Worm (Caenorhabditis elegans): ENCODE measurements around the gene Y41D4A.1.

Gene Y41D4A.1

ce11 chrIV:1745453-1746051 is 26.4 kb upstream of the Y41D4A.1 start, which contains the start of the genes Y41D4A.6 and Y41D4A.4:
Y41D4A.6 (minus strand) TSS chrIV:1745503.
Y41D4A.4 (plus strand) TSS chrIV:1746001.
- TF ChIP-seq flt-1 (GFP tag; IDR thresholded peaks at IDR 0.05) (peak; percentile 87), ztf-23 (GFP tag; IDR thresholded peaks at IDR 0.05) (peak; percentile 86), med-1 (GFP tag; optimal IDR thresholded peaks at IDR 0.05; ENCODE audit: insufficient read depth) (no peak), ztf-29 (GFP tag; IDR thresholded peaks at IDR 0.05) (no peak), cog-1 (tag; optimal IDR thresholded peaks at IDR 0.05) (peak; percentile 96), klf-2 (GFP tag; conservative IDR thresholded peaks at IDR 0.05) (peak; percentile 83)

- TF ChIP-seq T22C8.4 (GFP tag; IDR thresholded peaks at IDR 0.05) (peak; percentile 64), tab-1 (GFP tag; IDR thresholded peaks at IDR 0.05) (no peak), cog-1 (tag; optimal IDR thresholded peaks at IDR 0.05) (no peak), ztf-23 (GFP tag; IDR thresholded peaks at IDR 0.05) (no peak), ztf-29 (GFP tag; IDR thresholded peaks at IDR 0.05) (no peak), flt-1 (GFP tag; IDR thresholded peaks at IDR 0.05) (no peak), klf-2 (GFP tag; conservative IDR thresholded peaks at IDR 0.05) (no peak)
Observed at ce11 chrIV:1751243-1751642, 20.7 kb upstream of the Y41D4A.1 start.

ce11 chrIV:1752480-1752879 is 19.5 kb upstream of the Y41D4A.1 start:
- TF ChIP-seq ref-1 (GFP tag; conservative IDR thresholded peaks at IDR 0.05) (no peak), ztf-29 (GFP tag; IDR thresholded peaks at IDR 0.05) (no peak), cog-1 (tag; optimal IDR thresholded peaks at IDR 0.05) (no peak), med-1 (GFP tag; optimal IDR thresholded peaks at IDR 0.05; ENCODE audit: insufficient read depth) (no peak), T22C8.4 (GFP tag; IDR thresholded peaks at IDR 0.05) (no peak), ztf-23 (GFP tag; IDR thresholded peaks at IDR 0.05) (no peak), klf-2 (GFP tag; conservative IDR thresholded peaks at IDR 0.05) (no peak), tab-1 (GFP tag; IDR thresholded peaks at IDR 0.05) (no peak), flt-1 (GFP tag; IDR thresholded peaks at IDR 0.05) (no peak)

- TF ChIP-seq T22C8.4 (GFP tag; IDR thresholded peaks at IDR 0.05) (no peak), med-1 (GFP tag; optimal IDR thresholded peaks at IDR 0.05; ENCODE audit: insufficient read depth) (no peak), cog-1 (tag; optimal IDR thresholded peaks at IDR 0.05) (no peak), tab-1 (GFP tag; IDR thresholded peaks at IDR 0.05) (no peak), klf-2 (GFP tag; conservative IDR thresholded peaks at IDR 0.05) (no peak), ztf-23 (GFP tag; IDR thresholded peaks at IDR 0.05) (no peak), ref-1 (GFP tag; conservative IDR thresholded peaks at IDR 0.05) (no peak), flt-1 (GFP tag; IDR thresholded peaks at IDR 0.05) (no peak), ztf-29 (GFP tag; IDR thresholded peaks at IDR 0.05) (no peak)
Observed at ce11 chrIV:1753481-1753880, 18.5 kb upstream of the Y41D4A.1 start, which contains the start of gene Y41D4A.3. Y41D4A.3 (plus strand) TSS chrIV:1753781.

ce11 chrIV:1758595-1758994 is 13.3 kb upstream of the Y41D4A.1 start:
- no peak for TF ChIP-seq ref-1 (GFP tag; conservative IDR thresholded peaks at IDR 0.05)
- TF ChIP-seq T22C8.4 (GFP tag; IDR thresholded peaks at IDR 0.05), result no peak
- TF ChIP-seq ztf-23 (GFP tag; IDR thresholded peaks at IDR 0.05), result no peak
- no peak for TF ChIP-seq klf-2 (GFP tag; conservative IDR thresholded peaks at IDR 0.05)
- no peak for TF ChIP-seq ztf-29 (GFP tag; IDR thresholded peaks at IDR 0.05)
- no peak for TF ChIP-seq tab-1 (GFP tag; IDR thresholded peaks at IDR 0.05)
- no peak for TF ChIP-seq flt-1 (GFP tag; IDR thresholded peaks at IDR 0.05)
- TF ChIP-seq cog-1 (tag; optimal IDR thresholded peaks at IDR 0.05), result no peak
- TF ChIP-seq med-1 (GFP tag; optimal IDR thresholded peaks at IDR 0.05; ENCODE audit: insufficient read depth), result no peak

ce11 chrIV:1761553-1761952 is 10.4 kb upstream of the Y41D4A.1 start, which contains the start of gene Y41D4A.7:
Y41D4A.7 (minus strand) TSS chrIV:1761570.
- TF ChIP-seq tab-1 (GFP tag; IDR thresholded peaks at IDR 0.05) (no peak), cog-1 (tag; optimal IDR thresholded peaks at IDR 0.05) (no peak), ref-1 (GFP tag; conservative IDR thresholded peaks at IDR 0.05) (no peak), klf-2 (GFP tag; conservative IDR thresholded peaks at IDR 0.05) (no peak), flt-1 (GFP tag; IDR thresholded peaks at IDR 0.05) (no peak), ztf-23 (GFP tag; IDR thresholded peaks at IDR 0.05) (no peak), ztf-29 (GFP tag; IDR thresholded peaks at IDR 0.05) (no peak), T22C8.4 (GFP tag; IDR thresholded peaks at IDR 0.05) (no peak), med-1 (GFP tag; optimal IDR thresholded peaks at IDR 0.05; ENCODE audit: insufficient read depth) (no peak)

- TF ChIP-seq flt-1 (GFP tag; IDR thresholded peaks at IDR 0.05) (no peak), ref-1 (GFP tag; conservative IDR thresholded peaks at IDR 0.05) (no peak), med-1 (GFP tag; optimal IDR thresholded peaks at IDR 0.05; ENCODE audit: insufficient read depth) (no peak), T22C8.4 (GFP tag; IDR thresholded peaks at IDR 0.05) (no peak), ztf-23 (GFP tag; IDR thresholded peaks at IDR 0.05) (no peak), klf-2 (GFP tag; conservative IDR thresholded peaks at IDR 0.05) (no peak), ztf-29 (GFP tag; IDR thresholded peaks at IDR 0.05) (no peak), cog-1 (tag; optimal IDR thresholded peaks at IDR 0.05) (no peak), tab-1 (GFP tag; IDR thresholded peaks at IDR 0.05) (no peak)
Observed at ce11 chrIV:1763452-1763851, 8.5 kb upstream of the Y41D4A.1 start.

- TF ChIP-seq tab-1 (GFP tag; IDR thresholded peaks at IDR 0.05), result no peak
- no peak for TF ChIP-seq T22C8.4 (GFP tag; IDR thresholded peaks at IDR 0.05)
- TF ChIP-seq ztf-23 (GFP tag; IDR thresholded peaks at IDR 0.05), result no peak
- TF ChIP-seq cog-1 (tag; optimal IDR thresholded peaks at IDR 0.05), result no peak
- no peak for TF ChIP-seq med-1 (GFP tag; optimal IDR thresholded peaks at IDR 0.05; ENCODE audit: insufficient read depth)
- TF ChIP-seq flt-1 (GFP tag; IDR thresholded peaks at IDR 0.05), result no peak
- TF ChIP-seq klf-2 (GFP tag; conservative IDR thresholded peaks at IDR 0.05), result no peak
- no peak for TF ChIP-seq ref-1 (GFP tag; conservative IDR thresholded peaks at IDR 0.05)
- no peak for TF ChIP-seq ztf-29 (GFP tag; IDR thresholded peaks at IDR 0.05)
Observed at ce11 chrIV:1765954-1766353, 6.0 kb upstream of the Y41D4A.1 start.

- TF ChIP-seq ref-1 (GFP tag; conservative IDR thresholded peaks at IDR 0.05) (no peak), ztf-23 (GFP tag; IDR thresholded peaks at IDR 0.05) (no peak), klf-2 (GFP tag; conservative IDR thresholded peaks at IDR 0.05) (no peak), flt-1 (GFP tag; IDR thresholded peaks at IDR 0.05) (no peak), cog-1 (tag; optimal IDR thresholded peaks at IDR 0.05) (no peak), ztf-29 (GFP tag; IDR thresholded peaks at IDR 0.05) (no peak), T22C8.4 (GFP tag; IDR thresholded peaks at IDR 0.05) (no peak), tab-1 (GFP tag; IDR thresholded peaks at IDR 0.05) (no peak), med-1 (GFP tag; optimal IDR thresholded peaks at IDR 0.05; ENCODE audit: insufficient read depth) (no peak)
Observed at ce11 chrIV:1768288-1768687, 3.7 kb upstream of the Y41D4A.1 start, which contains the start of gene col-108. col-108 (plus strand) TSS chrIV:1768588.
